Fruit fly (Drosophila melanogaster): ENCODE data around the gene IPIP.

dm6 chr2L:6045484-6045883, 2.3 kb upstream of the IPIP start:
- TF ChIP-seq pan (optimal IDR thresholded peaks at IDR 0.05) = no peak
- no peak for TF ChIP-seq usp (GFP tag; optimal IDR thresholded peaks at IDR 0.05)
- TF ChIP-seq CG8478 (optimal IDR thresholded peaks at IDR 0.05) = no peak
- no peak for TF ChIP-seq Dll (optimal IDR thresholded peaks at IDR 0.05)

All from whole organism.